Fruit fly (Drosophila melanogaster) whole organism, embryonic: Measurements from ENCODE around the gene MED15.

Experiments
- Antp ChIP-seq: fragments of 200-800 bp; sonication (Bioruptor generic); optimal IDR thresholded peaks from 3 replicates; lab custom pipeline; 2016; ENCODE audit warnings: missing biosample characterization, missing genetic modification characterization
- Atf-2 ChIP-seq: fragments of 200-800 bp; sonication (Bioruptor generic); optimal IDR thresholded peaks from 2 replicates; lab custom pipeline; 2016; ENCODE audit warnings: missing biosample characterization, missing genetic modification characterization
- B-H2 ChIP-seq: fragments of 200-800 bp; sonication (Bioruptor generic); optimal IDR thresholded peaks from 2 replicates; lab custom pipeline; 2018; ENCODE audit warnings: missing biosample characterization, mild to moderate bottlenecking, missing genetic modification characterization
- BtbVII ChIP-seq: fragments of 200-800 bp; sonication (Bioruptor generic); optimal IDR thresholded peaks from 3 replicates; lab custom pipeline; 2017; ENCODE audit warnings: missing biosample characterization, mild to moderate bottlenecking, missing genetic modification characterization
- CG11085 ChIP-seq: fragments of 200-800 bp; sonication (Bioruptor generic); IDR thresholded peaks from 2 replicates; pipeline ENCODE4 v1.3.6; 2022; ENCODE audit warnings: missing biosample characterization, missing genetic modification characterization
- CG11247 ChIP-seq: fragments of 200-800 bp; sonication (Bioruptor generic); IDR thresholded peaks from 2 replicates; pipeline ENCODE4 v1.3.6; 2022; ENCODE audit warnings: missing biosample characterization, missing genetic modification characterization
- CG12236 ChIP-seq: fragments of 200-800 bp; sonication (Bioruptor generic); optimal IDR thresholded peaks from 2 replicates; lab custom pipeline; 2016; ENCODE audit warnings: missing biosample characterization, missing genetic modification characterization
- CG1233 ChIP-seq: fragments of 200-800 bp; sonication (Bioruptor generic); optimal IDR thresholded peaks from 4 replicates; lab custom pipeline; 2018; ENCODE audit warnings: missing biosample characterization, mild to moderate bottlenecking, missing genetic modification characterization
- CG15011 ChIP-seq: fragments of 200-800 bp; sonication (Bioruptor generic); optimal IDR thresholded peaks from 3 replicates; lab custom pipeline; 2018; ENCODE audit warnings: missing biosample characterization, mild to moderate bottlenecking, missing genetic modification characterization
- CG15696 ChIP-seq: fragments of 200-800 bp; sonication (Bioruptor generic); optimal IDR thresholded peaks from 2 replicates; lab custom pipeline; 2019; ENCODE audit warnings: missing biosample characterization, mild to moderate bottlenecking, missing genetic modification characterization, moderate library complexity
- CG17829 ChIP-seq: fragments of 200-800 bp; optimal IDR thresholded peaks from 2 replicates; lab custom pipeline; 2019; ENCODE audit warnings: missing biosample characterization, mild to moderate bottlenecking, missing genetic modification characterization, moderate library complexity
- CG18011 ChIP-seq: fragments of 200-800 bp; sonication (Bioruptor generic); optimal IDR thresholded peaks from 2 replicates; lab custom pipeline; 2017; ENCODE audit warnings: missing biosample characterization, missing genetic modification characterization, mild to moderate bottlenecking, moderate library complexity, missing genotype
- CG32772 ChIP-seq: fragments of 200-800 bp; sonication (Bioruptor generic); IDR thresholded peaks from 2 replicates; pipeline ENCODE4 v1.3.6; 2022; ENCODE audit warnings: missing biosample characterization, missing genetic modification characterization
- CG3407 ChIP-seq: fragments of 200-800 bp; sonication (Bioruptor generic); optimal IDR thresholded peaks from 2 replicates; lab custom pipeline; 2018; ENCODE audit warnings: missing biosample characterization, mild to moderate bottlenecking, missing genetic modification characterization
- CG6683 ChIP-seq: fragments of 200-800 bp; sonication (Bioruptor generic); optimal IDR thresholded peaks from 2 replicates; lab custom pipeline; 2017; ENCODE audit warnings: missing biosample characterization, mild to moderate bottlenecking, missing genetic modification characterization, missing genetic modification reagents
- CG7271 ChIP-seq: fragments of 200-800 bp; sonication (Bioruptor generic); optimal IDR thresholded peaks from 2 replicates; lab custom pipeline; 2018; ENCODE audit warnings: missing biosample characterization, mild to moderate bottlenecking, missing genetic modification characterization, moderate library complexity
- CG9817 ChIP-seq: fragments of 200-800 bp; sonication (Bioruptor generic); optimal IDR thresholded peaks from 2 replicates; lab custom pipeline; 2018; ENCODE audit warnings: missing biosample characterization, mild to moderate bottlenecking, missing genetic modification characterization, moderate library complexity
- CG9876 ChIP-seq: fragments of 200-800 bp; sonication (Bioruptor generic); optimal IDR thresholded peaks from 2 replicates; lab custom pipeline; 2016; ENCODE audit warnings: missing biosample characterization, missing genetic modification characterization
- D19A ChIP-seq: fragments of 200-800 bp; optimal IDR thresholded peaks from 3 replicates; lab custom pipeline; 2019; ENCODE audit warnings: missing biosample characterization, mild to moderate bottlenecking, missing genetic modification characterization, moderate library complexity
- Dp ChIP-seq: fragments of 200-800 bp; sonication (Bioruptor generic); optimal IDR thresholded peaks from 2 replicates; lab custom pipeline; 2018; ENCODE audit warnings: missing biosample characterization, mild to moderate bottlenecking, missing genetic modification characterization, moderate library complexity
- Hr3 ChIP-seq: fragments of 200-800 bp; sonication (Bioruptor generic); optimal IDR thresholded peaks from 3 replicates; lab custom pipeline; 2016; ENCODE audit warnings: missing biosample characterization, missing genetic modification characterization
- Mrtf ChIP-seq: fragments of 200-800 bp; sonication (Bioruptor generic); IDR thresholded peaks from 3 replicates; pipeline ENCODE4 v1.3.6; 2022; ENCODE audit warnings: missing biosample characterization, missing genetic modification characterization
- Rx ChIP-seq: fragments of 200-800 bp; sonication (Bioruptor generic); IDR thresholded peaks from 2 replicates; pipeline ENCODE4 v1.3.6; 2022; ENCODE audit warnings: missing biosample characterization, missing genetic modification characterization
- Ssrp ChIP-seq: fragments of 200-800 bp; sonication (Bioruptor generic); optimal IDR thresholded peaks from 2 replicates; lab custom pipeline; 2018; ENCODE audit warnings: missing biosample characterization, mild to moderate bottlenecking, missing genetic modification characterization, moderate library complexity
- Taf1 ChIP-seq: fragments of 200-800 bp; sonication (Bioruptor generic); IDR thresholded peaks from 2 replicates; pipeline ENCODE4 v1.3.6; 2022; ENCODE audit warnings: missing biosample characterization, missing genetic modification characterization
- bbx ChIP-seq: fragments of 200-800 bp; sonication (Bioruptor generic); IDR thresholded peaks from 2 replicates; pipeline ENCODE4 v1.3.6; 2022; ENCODE audit warnings: missing biosample characterization, missing genetic modification characterization; ENCODE audit not compliant: partially characterized antibody
- cato ChIP-seq: fragments of 200-800 bp; sonication (Bioruptor generic); optimal IDR thresholded peaks from 2 replicates; lab custom pipeline; 2016; ENCODE audit warnings: missing biosample characterization, missing genetic modification characterization, borderline replicate concordance
- dimm ChIP-seq: fragments of 200-800 bp; sonication (Bioruptor generic); IDR thresholded peaks from 2 replicates; pipeline ENCODE4 v1.3.6; 2022; ENCODE audit warnings: missing biosample characterization, missing genetic modification characterization
- emc ChIP-seq: fragments of 200-800 bp; sonication (Bioruptor generic); optimal IDR thresholded peaks from 2 replicates; lab custom pipeline; 2016; ENCODE audit warnings: missing biosample characterization, missing genetic modification characterization
- eyg ChIP-seq: fragments of 200-800 bp; sonication (Bioruptor generic); optimal IDR thresholded peaks from 3 replicates; lab custom pipeline; 2016; ENCODE audit warnings: missing biosample characterization, missing genetic modification characterization
- her ChIP-seq: fragments of 200-800 bp; sonication (Bioruptor generic); optimal IDR thresholded peaks from 2 replicates; lab custom pipeline; 2016; ENCODE audit warnings: missing biosample characterization, missing genetic modification characterization
- inv ChIP-seq: fragments of 200-800 bp; sonication (Bioruptor generic); IDR thresholded peaks from 2 replicates; pipeline ENCODE4 v1.3.6; 2022; ENCODE audit warnings: missing biosample characterization, missing genetic modification characterization; ENCODE audit not compliant: partially characterized antibody
- jigr1 ChIP-seq: fragments of 200-800 bp; sonication (Bioruptor generic); IDR thresholded peaks from 3 replicates; pipeline ENCODE4 v1.3.6; 2022; ENCODE audit warnings: missing biosample characterization, missing genetic modification characterization
- lola ChIP-seq, 3 experiments: fragments of >200 bp in 2 of 3; fragments of 200-800 bp in 1 of 3; sonication (Bioruptor generic) in 1 of 3; optimal IDR thresholded peaks; 2 replicates each; lab custom pipeline; 2017 to 2019; ENCODE audit warnings: missing biosample characterization in 3 of 3, missing genetic modification characterization in 3 of 3, mild to moderate bottlenecking in 1 of 3, moderate library complexity in 1 of 3
- mld ChIP-seq: fragments of 200-800 bp; sonication (Bioruptor generic); IDR thresholded peaks from 3 replicates; pipeline ENCODE4 v1.3.6; 2022; ENCODE audit warnings: missing biosample characterization, missing genetic modification characterization; ENCODE audit not compliant: partially characterized antibody
- nmo ChIP-seq: fragments of 200-800 bp; sonication (Bioruptor generic); optimal IDR thresholded peaks from 2 replicates; lab custom pipeline; 2018; ENCODE audit warnings: missing biosample characterization, mild to moderate bottlenecking, missing genetic modification characterization, moderate library complexity
- pnt ChIP-seq: fragments of 200-800 bp; sonication (Bioruptor generic); optimal IDR thresholded peaks from 3 replicates; lab custom pipeline; 2016; ENCODE audit warnings: missing biosample characterization, missing genetic modification characterization
- pros ChIP-seq: fragments of 200-800 bp; sonication (Bioruptor generic); optimal IDR thresholded peaks from 3 replicates; lab custom pipeline; 2019; ENCODE audit warnings: missing biosample characterization, mild to moderate bottlenecking, missing genetic modification characterization, moderate library complexity
- psq ChIP-seq: fragments of 200-800 bp; sonication (Bioruptor generic); optimal IDR thresholded peaks from 2 replicates; lab custom pipeline; 2017; ENCODE audit warnings: missing biosample characterization, missing genetic modification characterization
- ranshi ChIP-seq: fragments of 200-800 bp; sonication (Bioruptor generic); IDR thresholded peaks from 2 replicates; pipeline ENCODE4 v1.3.6; 2022; ENCODE audit warnings: missing biosample characterization, missing genetic modification characterization
- ro ChIP-seq: fragments of 200-800 bp; sonication (Bioruptor generic); IDR thresholded peaks from 2 replicates; pipeline ENCODE4 v1.3.6; 2022; ENCODE audit warnings: missing biosample characterization, missing genetic modification characterization
- sc ChIP-seq, 3 experiments: fragments of >200 bp in 2 of 3; fragments of 200-800 bp in 1 of 3; sonication (Bioruptor generic) in 1 of 3; optimal IDR thresholded peaks; 2 replicates in 2 of 3; 3 replicates in 1 of 3; lab custom pipeline; 2017; ENCODE audit warnings: mild to moderate bottlenecking in 1 of 3, missing biosample characterization in 1 of 3, missing genetic modification characterization in 1 of 3, missing genetic modification reagents in 1 of 3
- scrt ChIP-seq: fragments of 200-800 bp; sonication (Bioruptor generic); optimal IDR thresholded peaks from 2 replicates; lab custom pipeline; 2018; ENCODE audit warnings: missing biosample characterization, mild to moderate bottlenecking, missing genetic modification characterization, moderate library complexity
- sob ChIP-seq: fragments of 200-800 bp; sonication (Bioruptor generic); IDR thresholded peaks from 2 replicates; pipeline ENCODE4 v1.3.6; 2022; ENCODE audit warnings: missing biosample characterization, missing genetic modification characterization
- tna ChIP-seq: fragments of 200-800 bp; sonication (Bioruptor generic); IDR thresholded peaks from 2 replicates; pipeline ENCODE4 v1.3.6; 2022; ENCODE audit warnings: missing biosample characterization, missing genetic modification characterization; ENCODE audit not compliant: partially characterized antibody
- trem ChIP-seq: fragments of 200-800 bp; optimal IDR thresholded peaks from 3 replicates; lab custom pipeline; 2019; ENCODE audit warnings: missing biosample characterization, mild to moderate bottlenecking, missing genetic modification characterization, moderate library complexity
- vvl ChIP-seq: fragments of 200-800 bp; sonication (Bioruptor generic); IDR thresholded peaks from 2 replicates; pipeline ENCODE4 v1.3.6; 2022; ENCODE audit warnings: missing biosample characterization, missing genetic modification characterization
- wek ChIP-seq: fragments of 200-800 bp; sonication (Bioruptor generic); optimal IDR thresholded peaks from 3 replicates; lab custom pipeline; 2018; ENCODE audit warnings: missing biosample characterization, mild to moderate bottlenecking, missing genetic modification characterization, moderate library complexity

The MED15 gene

dm6 chr2L:430820-431628 lies 41.8 kb upstream of the MED15 start, which contains the start of gene ex (continued):
- TF ChIP-seq CG15011 (GFP tag; lab: Kevin White, UChicago) (peak; percentile 31), Taf1 (GFP tag; lab: Robert Waterston, UW) (no peak), sob (GFP tag; lab: Robert Waterston, UW) (peak; percentile 72; the same call in 1 of the 2 replicates), sc (optimal IDR thresholded peaks at IDR 0.05; lab: Kevin White, UChicago) (no peak), sc (GFP tag; optimal IDR thresholded peaks at IDR 0.05; lab: Kevin White, UChicago) (peak; percentile 52), ro (no peak), emc (GFP tag; lab: Kevin White, UChicago) (no peak), Atf-2 (no peak), dimm (GFP tag; lab: Robert Waterston, UW) (no peak), CG12236 (GFP tag; lab: Kevin White, UChicago) (peak; percentile 12), Mrtf (GFP tag; lab: Robert Waterston, UW) (no peak), Hr3 (GFP tag; lab: Kevin White, UChicago) (no peak), tna (GFP tag; lab: Robert Waterston, UW) (no peak), lola (GFP tag; optimal IDR thresholded peaks at IDR 0.05; lab: Kevin White, UChicago) (no peak), trem (tag; lab: Kevin White, UChicago) (peak; percentile 30), CG15696 (tag; lab: Kevin White, UChicago) (peak; percentile 67), Dp (GFP tag; lab: Kevin White, UChicago) (no peak), Rx (GFP tag; lab: Robert Waterston, UW) (no peak), D19A (tag; lab: Kevin White, UChicago) (peak; percentile 30), bbx (GFP tag; lab: Robert Waterston, UW) (peak; percentile 44; the same call in 1 of the 2 replicates), cato (GFP tag; lab: Kevin White, UChicago) (no peak), nmo (GFP tag; lab: Kevin White, UChicago) (no peak), mld (GFP tag; lab: Robert Waterston, UW) (no peak), ranshi (GFP tag; lab: Robert Waterston, UW) (no peak; the same call in 1 of the 2 replicates), CG3407 (GFP tag; lab: Kevin White, UChicago) (peak; percentile 73), CG18011 (GFP tag; lab: Kevin White, UChicago) (no peak), vvl (peak; percentile 73), CG6683 (GFP tag; lab: Kevin White, UChicago) (peak; percentile 33), CG11247 (GFP tag; lab: Robert Waterston, UW) (no peak), CG17829 (tag; lab: Kevin White, UChicago) (peak; percentile 65), Antp (GFP tag; lab: Kevin White, UChicago) (no peak), wek (GFP tag; lab: Kevin White, UChicago) (peak; percentile 87), CG9817 (tag; lab: Kevin White, UChicago) (peak; percentile 13), jigr1 (no peak), CG1233 (GFP tag; lab: Kevin White, UChicago) (peak; percentile 68), BtbVII (GFP tag; lab: Kevin White, UChicago) (peak; percentile 75), her (GFP tag; lab: Kevin White, UChicago) (peak; percentile 47), inv (GFP tag; lab: Robert Waterston, UW) (no peak), CG9876 (GFP tag; lab: Kevin White, UChicago) (no peak), scrt (peak; percentile 56), B-H2 (peak; percentile 75), CG32772 (GFP tag; lab: Robert Waterston, UW) (no peak), psq (GFP tag; lab: Kevin White, UChicago) (peak; percentile 76), Ssrp (tag; lab: Kevin White, UChicago) (no peak), CG7271 (tag; lab: Kevin White, UChicago) (no peak), CG11085 (GFP tag; lab: Robert Waterston, UW) (no peak), eyg (GFP tag; lab: Kevin White, UChicago) (peak; percentile 53), pros (GFP tag; lab: Kevin White, UChicago) (peak; percentile 74), pnt (GFP tag; lab: Kevin White, UChicago) (peak; percentile 9)
